Fruit fly (Drosophila melanogaster): ENCODE results near the gene CG7778.

Gene CG7778

DNA sequence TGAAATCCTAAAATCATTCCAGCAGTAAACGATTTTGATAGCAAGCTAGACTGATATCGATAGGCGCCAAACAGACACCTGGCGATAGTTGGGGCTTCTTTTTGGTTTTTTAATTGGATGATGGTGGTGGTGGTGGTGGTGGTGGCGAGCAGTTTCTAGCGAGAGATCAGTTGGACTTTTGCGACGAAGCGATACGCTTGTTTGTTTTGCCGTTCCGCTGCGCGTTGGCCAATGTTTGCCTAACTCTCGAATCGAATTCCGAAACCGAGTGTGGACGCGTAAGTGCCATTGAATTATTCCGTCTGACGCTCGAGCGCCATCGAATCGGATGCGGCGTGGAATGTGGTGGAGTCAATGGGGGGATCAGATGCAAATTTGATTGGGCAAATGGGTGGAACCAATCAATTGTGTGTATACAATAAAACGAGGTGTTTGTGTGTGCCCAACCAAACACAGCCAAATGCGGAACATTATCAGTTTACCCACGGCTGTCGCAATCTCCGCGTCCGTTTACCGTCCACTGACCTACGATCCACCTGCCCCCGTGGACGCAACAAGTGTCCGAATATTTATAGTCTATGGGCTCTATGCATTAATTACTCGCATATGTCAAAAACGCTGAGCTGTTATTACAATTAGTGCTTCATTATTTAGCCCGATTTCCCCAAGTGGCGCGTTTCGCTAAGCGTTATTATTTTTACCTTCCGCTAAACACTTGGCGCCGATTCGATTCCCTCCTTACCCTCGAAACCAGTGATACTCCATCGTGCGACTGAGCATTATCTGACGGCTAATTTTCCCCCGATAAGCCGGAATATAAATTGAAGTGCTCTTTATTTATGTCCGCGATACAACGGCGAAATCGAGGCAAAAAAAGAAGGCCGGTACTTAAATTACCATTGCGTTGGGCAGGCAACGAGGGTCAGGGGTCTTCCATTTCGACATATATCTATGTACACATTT lies 24.2 kb downstream of the CG7778 start, which contains the start of gene CG17292 (continued):
- no peak for TF ChIP-seq Hr4 (GFP tag; optimal IDR thresholded peaks at IDR 0.05)
- no peak for TF ChIP-seq vri (GFP tag; optimal IDR thresholded peaks at IDR 0.05)
- TF ChIP-seq Ets96B (tag; optimal IDR thresholded peaks at IDR 0.05), result no peak

DNA sequence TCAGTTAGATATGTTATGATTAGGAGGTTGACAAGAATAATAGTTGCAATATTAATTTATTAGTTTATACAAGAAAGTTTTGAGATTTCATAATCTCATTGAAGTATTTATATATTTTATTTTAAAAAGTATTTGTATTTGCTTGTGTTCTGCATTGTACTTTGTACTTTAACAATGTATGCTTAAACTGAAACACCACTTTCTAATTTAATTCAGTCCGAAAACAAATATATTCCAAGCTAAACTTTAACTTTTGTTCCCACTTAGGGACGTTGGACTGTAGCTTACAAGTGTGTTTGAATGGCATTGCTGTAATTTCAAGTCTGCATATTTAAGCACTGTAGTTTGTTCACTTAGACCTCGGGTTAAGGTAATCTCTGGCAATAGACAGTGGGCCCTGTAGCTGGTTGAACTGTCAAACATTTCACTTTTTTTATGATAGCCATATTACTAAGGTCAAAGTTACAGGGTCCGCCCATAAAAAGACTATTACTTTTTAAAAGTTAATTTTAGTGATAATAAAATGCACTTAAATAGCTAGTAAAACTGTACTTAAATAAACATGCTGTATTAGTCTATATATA lies 25.0 kb downstream of the CG7778 start:
- no peak for TF ChIP-seq Met (GFP tag; optimal IDR thresholded peaks at IDR 0.05)
- no peak for TF ChIP-seq lz (GFP tag; optimal IDR thresholded peaks at IDR 0.05)
- peak; percentile 56 for TF ChIP-seq CG32006 (GFP tag; optimal IDR thresholded peaks at IDR 0.05)
- TF ChIP-seq CG15336 (GFP tag; IDR thresholded peaks at IDR 0.05), result peak; percentile 48
- TF ChIP-seq topi (GFP tag; optimal IDR thresholded peaks at IDR 0.05), result no peak
- TF ChIP-seq Eip78C (GFP tag), result peak; percentile 61
- no peak for TF ChIP-seq pdm3 (GFP tag; optimal IDR thresholded peaks at IDR 0.05)
- TF ChIP-seq dsx (GFP tag; optimal IDR thresholded peaks at IDR 0.05; ENCODE audit: poor library complexity, severe bottlenecking), result peak; percentile 15
- peak; percentile 40 for TF ChIP-seq acj6 (GFP tag; optimal IDR thresholded peaks at IDR 0.05)
- no peak for TF ChIP-seq CG8632 (GFP tag; optimal IDR thresholded peaks at IDR 0.05)
- no peak for TF ChIP-seq Gug (GFP tag; IDR thresholded peaks at IDR 0.05)
- no peak for TF ChIP-seq Smox (GFP tag; optimal IDR thresholded peaks at IDR 0.05)
- TF ChIP-seq Sox14 (GFP tag; optimal IDR thresholded peaks at IDR 0.05), result no peak
- TF ChIP-seq Hr38 (GFP tag; optimal IDR thresholded peaks at IDR 0.05), result no peak
- peak; percentile 39 for TF ChIP-seq achi (GFP tag; optimal IDR thresholded peaks at IDR 0.05)
- peak; percentile 14 for TF ChIP-seq CG6276 (GFP tag; optimal IDR thresholded peaks at IDR 0.05)
- TF ChIP-seq CG6163 (GFP tag; IDR thresholded peaks at IDR 0.05), result no peak
- TF ChIP-seq Blimp-1 (GFP tag; optimal IDR thresholded peaks at IDR 0.05), result no peak
- peak; percentile 41; the same call in 1 of the 3 replicates for TF ChIP-seq CG8119 (GFP tag; IDR thresholded peaks at IDR 0.05)
- no peak for TF ChIP-seq salr (GFP tag; optimal IDR thresholded peaks at IDR 0.05)
- TF ChIP-seq OdsH (GFP tag; optimal IDR thresholded peaks at IDR 0.05), result peak; percentile 16
- no peak for TF ChIP-seq CG3032 (tag; optimal IDR thresholded peaks at IDR 0.05)
- no peak for TF ChIP-seq CG16779 (tag; optimal IDR thresholded peaks at IDR 0.05)

DNA sequence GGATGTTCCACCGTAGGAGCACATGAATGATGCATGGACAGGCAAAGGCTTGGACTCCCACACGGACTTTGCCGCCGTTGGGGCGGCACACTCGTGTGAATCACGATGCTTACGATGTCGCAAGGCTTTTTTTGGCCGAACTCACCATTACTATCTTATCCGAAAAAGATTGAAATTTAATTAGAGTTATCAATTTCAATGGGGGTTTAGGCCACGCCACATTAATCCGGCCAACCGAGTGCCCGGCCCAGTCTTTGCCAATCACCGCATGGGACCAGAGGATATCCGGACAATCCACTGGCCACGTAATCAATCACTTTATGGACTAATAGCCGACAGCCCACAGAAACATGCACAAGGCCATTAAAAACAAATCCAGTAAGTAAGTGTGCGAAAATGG lies 25.8 kb downstream of the CG7778 start:
- peak; percentile 6 for TF ChIP-seq vri (GFP tag; optimal IDR thresholded peaks at IDR 0.05)
- no peak for TF ChIP-seq CG32006 (GFP tag; optimal IDR thresholded peaks at IDR 0.05)

DNA sequence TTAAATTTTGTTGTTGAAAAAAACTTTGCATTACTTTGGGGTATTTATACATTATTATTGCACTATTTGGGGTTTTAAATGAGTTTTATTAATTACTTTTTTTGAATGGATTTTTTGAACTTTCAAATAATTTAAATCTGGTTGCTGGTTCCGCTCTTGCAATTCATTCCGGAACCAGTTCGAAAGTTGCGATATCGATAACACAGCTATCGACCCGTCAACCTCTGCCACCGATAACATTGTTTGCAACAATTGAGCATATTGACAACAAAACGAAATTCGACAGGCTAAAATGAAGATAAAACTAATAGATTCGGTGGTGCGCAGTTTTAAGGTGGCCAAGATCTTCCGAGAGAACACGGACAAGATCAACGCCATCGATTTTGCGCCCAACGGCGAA lies 27.8 kb downstream of the CG7778 start, which contains the start of gene Wdr82:
Gene Wdr82, plus strand, starts transcription at position 227 of the 400 bp plus-strand sequence.
- no peak for TF ChIP-seq vri (GFP tag; optimal IDR thresholded peaks at IDR 0.05)
- TF ChIP-seq svp (GFP tag), result peak; percentile 82
- no peak for TF ChIP-seq ss (GFP tag; optimal IDR thresholded peaks at IDR 0.05)
- TF ChIP-seq fd85E (GFP tag; optimal IDR thresholded peaks at IDR 0.05), result no peak
- TF ChIP-seq CG9139 (GFP tag; optimal IDR thresholded peaks at IDR 0.05), result no peak
- peak; percentile 3 for TF ChIP-seq Eip78C (GFP tag)
- peak; percentile 70 for TF ChIP-seq dsx (GFP tag; optimal IDR thresholded peaks at IDR 0.05; ENCODE audit: poor library complexity, severe bottlenecking)
- no peak for TF ChIP-seq CG6792 (GFP tag; optimal IDR thresholded peaks at IDR 0.05)
- no peak for TF ChIP-seq CG15336 (GFP tag; IDR thresholded peaks at IDR 0.05)
- no peak for TF ChIP-seq Sox14 (GFP tag; optimal IDR thresholded peaks at IDR 0.05)
- TF ChIP-seq CG6276 (GFP tag; optimal IDR thresholded peaks at IDR 0.05), result no peak
- TF ChIP-seq Eip93F (GFP tag; optimal IDR thresholded peaks at IDR 0.05), result no peak

All from whole organism, prepupa.